Worm (Caenorhabditis elegans): ENCODE results near the gene lmtr-5.

lmtr-5 gene

ce11 chrIII:3142078-3142477 lies 41.4 kb upstream of the lmtr-5 start:
- TF ChIP-seq ceh-28 (tag; optimal IDR thresholded peaks at IDR 0.05) (peak; percentile 91), dpl-1 (GFP tag; optimal IDR thresholded peaks at IDR 0.05) (no peak)

- TF ChIP-seq Y48G9A.11 (GFP tag; IDR thresholded peaks at IDR 0.05) = no peak
- TF ChIP-seq F49E8.2 (tag; optimal IDR thresholded peaks at IDR 0.05; ENCODE audit: borderline replicate concordance) = no peak
- no peak for TF ChIP-seq zip-2 (tag; optimal IDR thresholded peaks at IDR 0.05)
- no peak for TF ChIP-seq aly-2 (tag; optimal IDR thresholded peaks at IDR 0.05)
- no peak for TF ChIP-seq ceh-32 (tag; optimal IDR thresholded peaks at IDR 0.05; ENCODE audit: poor library complexity)
- TF ChIP-seq nhr-41 (GFP tag; IDR thresholded peaks at IDR 0.05) = no peak
- no peak for TF ChIP-seq duxl-1 (tag; optimal IDR thresholded peaks at IDR 0.05; ENCODE audit: poor library complexity)
- no peak for TF ChIP-seq ceh-62 (tag; optimal IDR thresholded peaks at IDR 0.05)
- TF ChIP-seq F44E2.7 (GFP tag; IDR thresholded peaks at IDR 0.05) = no peak
- TF ChIP-seq pqm-1 (tag; optimal IDR thresholded peaks at IDR 0.05) = no peak
- TF ChIP-seq D1046.2 (GFP tag; IDR thresholded peaks at IDR 0.05) = no peak
- TF ChIP-seq F37D6.2 (tag; optimal IDR thresholded peaks at IDR 0.05) = no peak
- no peak for TF ChIP-seq saeg-2 (GFP tag; IDR thresholded peaks at IDR 0.05)
- no peak for TF ChIP-seq nhr-237 (tag; optimal IDR thresholded peaks at IDR 0.05)
- TF ChIP-seq fos-1 (tag; optimal IDR thresholded peaks at IDR 0.05) = no peak
- TF ChIP-seq lin-15B (tag; optimal IDR thresholded peaks at IDR 0.05) = no peak
- no peak for TF ChIP-seq lin-29 (GFP tag; IDR thresholded peaks at IDR 0.05)
- TF ChIP-seq dpl-1 (GFP tag; optimal IDR thresholded peaks at IDR 0.05) = no peak
- no peak for TF ChIP-seq daf-16 (GFP tag; optimal IDR thresholded peaks at IDR 0.05)
- no peak for TF ChIP-seq daf-16 (tag; optimal IDR thresholded peaks at IDR 0.05)
These were observed 39.8 kb upstream of the lmtr-5 start, which contains the start of gene C44B11.4 for ce11 chrIII:3143657-3144056. Gene C44B11.4, minus strand, starts transcription at chrIII:3143757.

- no peak for TF ChIP-seq ctbp-1 (GFP tag; IDR thresholded peaks at IDR 0.05)
These were observed 30.6 kb upstream of the lmtr-5 start, which contains the start of gene C44B11.6 for ce11 chrIII:3152848-3153247. Gene C44B11.6, plus strand, starts transcription at chrIII:3153148.

ce11 chrIII:3154968-3155367 lies 28.5 kb upstream of the lmtr-5 start, which contains the start of gene C44B11.1:
Gene C44B11.1, plus strand, starts transcription at chrIII:3155268.
- TF ChIP-seq lin-38 (GFP tag; IDR thresholded peaks at IDR 0.05) (no peak), ceh-44 (GFP tag; IDR thresholded peaks at IDR 0.05) (no peak), T20F7.1 (GFP tag; optimal IDR thresholded peaks at IDR 0.05) (no peak), lin-13 (GFP tag; optimal IDR thresholded peaks at IDR 0.05) (no peak), nhr-111 (GFP tag; optimal IDR thresholded peaks at IDR 0.05) (no peak), nhr-41 (GFP tag; IDR thresholded peaks at IDR 0.05) (no peak), gei-8 (GFP tag; optimal IDR thresholded peaks at IDR 0.05) (no peak), ZK546.5 (tag; optimal IDR thresholded peaks at IDR 0.05) (no peak), Y75B8A.6 (GFP tag; IDR thresholded peaks at IDR 0.05) (no peak), vab-7 (GFP tag; IDR thresholded peaks at IDR 0.05) (no peak)

- TF ChIP-seq F49E8.2 (tag; optimal IDR thresholded peaks at IDR 0.05; ENCODE audit: borderline replicate concordance) = no peak
- no peak for TF ChIP-seq nhr-102 (tag; optimal IDR thresholded peaks at IDR 0.05)
- TF ChIP-seq tra-1 (GFP tag; IDR thresholded peaks at IDR 0.05) = no peak
- TF ChIP-seq Y75B8A.6 (GFP tag; IDR thresholded peaks at IDR 0.05) = no peak
- TF ChIP-seq dmd-9 (GFP tag; IDR thresholded peaks at IDR 0.05) = no peak
- TF ChIP-seq snpc-4 (tag; optimal IDR thresholded peaks at IDR 0.05) = no peak
- TF ChIP-seq php-3 (GFP tag; IDR thresholded peaks at IDR 0.05) = no peak
- TF ChIP-seq zip-11 (GFP tag; IDR thresholded peaks at IDR 0.05) = no peak
- TF ChIP-seq ceh-32 (tag; optimal IDR thresholded peaks at IDR 0.05; ENCODE audit: poor library complexity) = no peak
- TF ChIP-seq skn-1 (tag; optimal IDR thresholded peaks at IDR 0.05) = no peak
- TF ChIP-seq vab-7 (GFP tag; IDR thresholded peaks at IDR 0.05) = no peak
- TF ChIP-seq F37D6.2 (tag; optimal IDR thresholded peaks at IDR 0.05) = no peak
- TF ChIP-seq dmd-6 (GFP tag; IDR thresholded peaks at IDR 0.05) = no peak
These were observed 23.0 kb upstream of the lmtr-5 start for ce11 chrIII:3160490-3160889.

All from whole organism, L4 larva.